Worm (Caenorhabditis elegans): ENCODE results near the gene F19C7.3.

F19C7.3 gene

ce11 chrIV:4585991-4586390 is 10.9 kb upstream of the F19C7.3 start (continued):
- TF ChIP-seq snpc-4 (tag; optimal IDR thresholded peaks at IDR 0.05) (no peak), rnt-1 (tag; optimal IDR thresholded peaks at IDR 0.05) (no peak), pag-3 (tag; optimal IDR thresholded peaks at IDR 0.05; ENCODE audit: borderline replicate concordance, insufficient read depth) (no peak), F16B12.6 (tag; optimal IDR thresholded peaks at IDR 0.05) (no peak), ztf-4 (tag; optimal IDR thresholded peaks at IDR 0.05) (no peak), lin-35 (GFP tag; optimal IDR thresholded peaks at IDR 0.05) (peak in 1 of 2 experiments; percentile 10), fos-1 (tag; optimal IDR thresholded peaks at IDR 0.05) (no peak), vab-15 (tag; optimal IDR thresholded peaks at IDR 0.05) (no peak), mep-1 (tag; optimal IDR thresholded peaks at IDR 0.05) (peak; percentile 33), isw-1 (GFP tag; IDR thresholded peaks at IDR 0.05) (peak; percentile 11; the same call in 1 of the 2 replicates), C16A3.4 (tag; optimal IDR thresholded peaks at IDR 0.05) (no peak), egl-13 (tag; optimal IDR thresholded peaks at IDR 0.05) (no peak), nhr-71 (tag; optimal IDR thresholded peaks at IDR 0.05) (peak; percentile 33), ama-1 (optimal IDR thresholded peaks at IDR 0.05) (no peak), elt-2 (tag; optimal IDR thresholded peaks at IDR 0.05) (no peak), C34B4.2 (tag; optimal IDR thresholded peaks at IDR 0.05) (no peak), pqm-1 (tag; optimal IDR thresholded peaks at IDR 0.05) (no peak), nhr-90 (tag; optimal IDR thresholded peaks at IDR 0.05; ENCODE audit: poor library complexity) (no peak), nhr-12 (tag; optimal IDR thresholded peaks at IDR 0.05) (no peak), tbx-2 (tag; optimal IDR thresholded peaks at IDR 0.05) (peak; percentile 39), nhr-85 (tag) (no peak), fkh-8 (tag; optimal IDR thresholded peaks at IDR 0.05) (no peak), lin-13 (GFP tag; optimal IDR thresholded peaks at IDR 0.05) (no peak), efl-1 (optimal IDR thresholded peaks at IDR 0.05) (peak in 1 of 2 experiments; percentile 5), efl-1 (GFP tag; optimal IDR thresholded peaks at IDR 0.05 in 1 of 2) (peak in 1 of 2 experiments; percentile 21), ces-1 (GFP tag; optimal IDR thresholded peaks at IDR 0.05) (peak; percentile 97), nhr-237 (tag; optimal IDR thresholded peaks at IDR 0.05) (no peak), lsy-2 (tag; optimal IDR thresholded peaks at IDR 0.05) (peak in 1 of 2 experiments; percentile 50), nhr-76 (tag; optimal IDR thresholded peaks at IDR 0.05) (no peak), sup-37 (GFP tag; optimal IDR thresholded peaks at IDR 0.05) (no peak), mef-2 (tag; optimal IDR thresholded peaks at IDR 0.05) (no peak)

- TF ChIP-seq fkh-10 (GFP tag; optimal IDR thresholded peaks at IDR 0.05) (no peak), nhr-85 (tag) (peak; percentile 12), sox-4 (tag; optimal IDR thresholded peaks at IDR 0.05) (no peak), elt-3 (tag; optimal IDR thresholded peaks at IDR 0.05) (peak in 5 of 6 experiments; percentile 19 to 52 (median 47)), skn-1 (tag; optimal IDR thresholded peaks at IDR 0.05) (no peak), dsc-1 (tag; optimal IDR thresholded peaks at IDR 0.05) (no peak), alr-1 (tag; optimal IDR thresholded peaks at IDR 0.05; ENCODE audit: borderline replicate concordance) (no peak)
Observed at ce11 chrIV:4587532-4587931, 9.4 kb upstream of the F19C7.3 start.

DNA sequence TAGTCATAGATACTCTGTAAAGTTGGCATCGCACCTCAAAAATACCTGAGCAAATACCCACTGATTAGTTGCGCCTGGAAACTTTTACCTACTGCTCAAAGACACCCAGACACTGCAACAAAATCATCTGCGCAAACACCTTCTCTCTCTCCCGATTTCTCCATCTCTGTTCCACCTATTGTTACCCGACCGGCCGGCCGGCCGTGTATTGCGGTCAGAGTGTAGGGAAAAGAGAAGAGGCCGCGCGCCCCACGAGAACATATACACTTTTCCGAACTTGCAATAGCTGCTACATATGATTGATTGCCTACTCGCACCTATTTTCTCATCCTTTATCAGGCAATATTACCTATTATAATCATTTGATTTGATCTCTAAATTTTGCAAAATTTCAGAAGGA is 8.5 kb upstream of the F19C7.3 start:
- TF ChIP-seq skn-1 (tag; optimal IDR thresholded peaks at IDR 0.05) (peak; percentile 30), elt-3 (tag; optimal IDR thresholded peaks at IDR 0.05) (peak in 1 of 6 experiments; percentile 12), unc-30 (tag; optimal IDR thresholded peaks at IDR 0.05) (no peak), nhr-77 (tag; optimal IDR thresholded peaks at IDR 0.05) (peak; percentile 16), C04F5.9 (tag; optimal IDR thresholded peaks at IDR 0.05) (no peak), blmp-1 (tag; optimal IDR thresholded peaks at IDR 0.05) (peak; percentile 64), lin-14 (GFP tag; optimal IDR thresholded peaks at IDR 0.05) (peak; percentile 69), nhr-20 (tag; optimal IDR thresholded peaks at IDR 0.05) (peak; percentile 5)

Data from whole organism, L1 larva.